Fruit fly (Drosophila melanogaster): Measurements from ENCODE around the gene Gr64c.

dm6 chr3L:4010122-4010521 is 18.3 kb upstream of the Gr64c start:
- TF ChIP-seq Myc (optimal IDR thresholded peaks at IDR 0.05) (no peak), Sin3A (optimal IDR thresholded peaks at IDR 0.05) (no peak), psq (optimal IDR thresholded peaks at IDR 0.05) (no peak)
